Fruit fly (Drosophila melanogaster) Kc167 (cell line): Measurements from ENCODE around the gene beat-Vc.

Experiments
- Sin3A ChIP-seq: fragments of >200 bp; optimal IDR thresholded peaks from 2 replicates; lab custom pipeline; 2018; ENCODE audit warnings: missing external identifiers
- h ChIP-seq: fragments of >200 bp; optimal IDR thresholded peaks from 3 replicates; lab custom pipeline; 2018; ENCODE audit warnings: missing external identifiers
- insv ChIP-seq: fragments of >200 bp; optimal IDR thresholded peaks from 3 replicates; lab custom pipeline; 2018; ENCODE audit warnings: missing external identifiers
- ttk ChIP-seq: sonication (Bioruptor generic); optimal IDR thresholded peaks from 2 replicates; lab custom pipeline; 2017; ENCODE audit warnings: missing external identifiers

- TF ChIP-seq h (lab: Kevin White, UChicago): no peak
- TF ChIP-seq Sin3A (lab: Kevin White, UChicago): no peak
- no peak for TF ChIP-seq ttk
- no peak for TF ChIP-seq insv (lab: Kevin White, UChicago)
Observed at dm6 chr3R:12827837-12828236, 44.8 kb upstream of the beat-Vc start.
